Worm (Caenorhabditis elegans) whole organism, early embryonic: Measurements from ENCODE around the gene col-92.

Experiments used
- B0310.2 ChIP-seq: sonication (generic microtip); optimal IDR thresholded peaks from 2 replicates; lab custom pipeline; 2016; ENCODE audit warnings: mild to moderate bottlenecking, missing genetic modification characterization, missing compliant biosample characterization
- aly-1 ChIP-seq: sonication (generic microtip); optimal IDR thresholded peaks from 2 replicates; lab custom pipeline; 2016; ENCODE audit warnings: missing genetic modification characterization, missing compliant biosample characterization
- ama-1 ChIP-seq: fragments of 150-350 bp; optimal IDR thresholded peaks from 2 replicates; lab custom pipeline; 2014
- ceh-13 ChIP-seq: fragments of 200-800 bp; sonication (Bioruptor generic); optimal IDR thresholded peaks from 2 replicates; lab custom pipeline; 2018; ENCODE audit warnings: mild to moderate bottlenecking, missing genetic modification characterization, missing compliant biosample characterization
- ceh-36 ChIP-seq: sonication (generic microtip); optimal IDR thresholded peaks from 2 replicates; lab custom pipeline; 2016; ENCODE audit warnings: missing genetic modification characterization, inconsistent platforms, missing compliant biosample characterization
- flt-1 ChIP-seq: fragments of 200-800 bp; sonication (Bioruptor generic); IDR thresholded peaks from 2 replicates; pipeline ENCODE4 v1.3.6; 2022; ENCODE audit warnings: missing genetic modification characterization, missing compliant biosample characterization
- hmg-4 ChIP-seq: fragments of 200-800 bp; sonication (Bioruptor generic); optimal IDR thresholded peaks from 2 replicates; lab custom pipeline; 2018; ENCODE audit warnings: mild to moderate bottlenecking, missing genetic modification characterization, missing compliant biosample characterization
- hnd-1 ChIP-seq: sonication (generic microtip); optimal IDR thresholded peaks from 2 replicates; lab custom pipeline; 2016; ENCODE audit warnings: missing genetic modification characterization, missing compliant biosample characterization
- scrt-1 ChIP-seq: fragments of 200-800 bp; sonication (Bioruptor generic); IDR thresholded peaks from 2 replicates; pipeline ENCODE4 v1.3.6; 2022; ENCODE audit warnings: missing genetic modification characterization, missing compliant biosample characterization
- sea-1 ChIP-seq: fragments of 200-800 bp; sonication (Bioruptor generic); conservative IDR thresholded peaks from 2 replicates; pipeline ENCODE4 v1.3.6; 2022; ENCODE audit warnings: missing genetic modification characterization, missing compliant biosample characterization
- tra-4 ChIP-seq: sonication (generic microtip); optimal IDR thresholded peaks from 2 replicates; lab custom pipeline; 2017; ENCODE audit warnings: missing genetic modification characterization, missing compliant biosample characterization

DNA sequence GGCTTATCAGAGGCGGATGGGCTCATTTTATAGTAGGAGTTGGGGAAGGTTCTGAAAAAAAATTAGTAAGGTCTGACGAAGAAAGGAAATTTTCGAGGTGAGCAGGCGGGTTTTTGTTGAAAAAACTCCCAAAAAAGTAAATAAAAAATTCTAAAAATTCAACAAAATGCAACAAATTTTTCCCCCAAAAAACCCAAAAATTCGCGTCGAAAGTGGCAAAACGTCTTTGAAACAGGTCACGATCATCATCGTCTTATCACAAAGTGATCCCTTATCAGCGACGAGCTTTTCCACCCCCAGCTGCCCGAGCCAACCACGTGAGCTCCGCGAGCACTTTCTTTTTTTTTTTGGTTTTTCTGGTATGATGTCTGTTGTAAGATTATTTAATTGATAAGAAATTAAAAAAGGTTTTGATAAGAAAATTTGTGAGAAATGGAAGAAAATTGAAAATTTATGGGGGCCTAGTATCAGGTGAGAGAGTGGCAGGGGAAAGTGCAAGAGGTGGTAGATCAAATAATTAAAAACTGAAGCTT is 43.5 kb upstream of the col-92 start, which contains the start of gene Y48A6B.7:
- no peak for TF ChIP-seq sea-1 (GFP tag; lab: Robert Waterston, UW)
- no peak for TF ChIP-seq ceh-36
- TF ChIP-seq tra-4 (tag; lab: Kevin White, UChicago): no peak
- no peak for TF ChIP-seq ama-1 (lab: Kevin White, UChicago)
- no peak for TF ChIP-seq scrt-1
- no peak for TF ChIP-seq ceh-13 (GFP tag; lab: Kevin White, UChicago)
- no peak for TF ChIP-seq hnd-1 (tag; lab: Kevin White, UChicago)
- TF ChIP-seq flt-1 (GFP tag; lab: Robert Waterston, UW): no peak
- no peak for TF ChIP-seq hmg-4 (GFP tag; lab: Kevin White, UChicago)
- TF ChIP-seq B0310.2 (tag; lab: Kevin White, UChicago): no peak
- TF ChIP-seq aly-1: no peak
